Worm (Caenorhabditis elegans) whole organism, L4 larva: ENCODE results near the gene T05A12.3.

Experiments
- F26F4.8 ChIP-seq: fragments of 200-800 bp; sonication (Bioruptor generic); conservative IDR thresholded peaks from 2 replicates; pipeline ENCODE4 v1.3.6; 2022; ENCODE audit warnings: missing genetic modification characterization, missing compliant biosample characterization
- R02D3.7 ChIP-seq: fragments of 150-350 bp; sonication (generic microtip); optimal IDR thresholded peaks from 3 replicates; lab custom pipeline; 2014; ENCODE audit warnings: missing biosample characterization, missing genetic modification characterization
- Y105C5A.15 ChIP-seq: fragments of 200-800 bp; sonication (Bioruptor generic); IDR thresholded peaks from 2 replicates; pipeline ENCODE4 v1.3.6; 2022; ENCODE audit warnings: missing genetic modification characterization, missing compliant biosample characterization
- ama-1 ChIP-seq: fragments of 150-350 bp; optimal IDR thresholded peaks from 2 replicates; lab custom pipeline; 2014; ENCODE audit warnings: inconsistent platforms, mixed read lengths
- attf-4 ChIP-seq: sonication (generic microtip); optimal IDR thresholded peaks from 3 replicates; lab custom pipeline; 2017; ENCODE audit warnings: missing biosample characterization, missing genetic modification characterization
- ceh-62 ChIP-seq: sonication (generic microtip); optimal IDR thresholded peaks from 2 replicates; lab custom pipeline; 2017; ENCODE audit warnings: missing biosample characterization, missing genetic modification characterization
- cey-2 ChIP-seq: sonication (generic microtip); optimal IDR thresholded peaks from 3 replicates; lab custom pipeline; 2017; ENCODE audit warnings: missing genetic modification characterization, mild to moderate bottlenecking, missing compliant biosample characterization, antibody characterized with exemption, borderline replicate concordance; ENCODE audit not compliant: insufficient read depth
- ctbp-1 ChIP-seq: fragments of 200-800 bp; sonication (Bioruptor generic); IDR thresholded peaks from 2 replicates; pipeline ENCODE4 v1.3.6; 2022; ENCODE audit warnings: missing genetic modification reagents, missing genetic modification characterization, missing compliant biosample characterization
- daf-16 ChIP-seq, 3 experiments: sonication (generic microtip); optimal IDR thresholded peaks; 2 replicates each; lab custom pipeline; 2016 to 2017; ENCODE audit warnings: missing genetic modification characterization in 3 of 3, missing genetic modification reagents in 3 of 3, mild to moderate bottlenecking in 2 of 3, missing compliant biosample characterization in 2 of 3, missing biosample characterization in 1 of 3, moderate library complexity in 1 of 3
- daf-8 ChIP-seq: fragments of 200-800 bp; sonication (Bioruptor generic); IDR thresholded peaks from 2 replicates; pipeline ENCODE4 v1.3.6; 2022; ENCODE audit warnings: missing genetic modification characterization, missing compliant biosample characterization
- dmd-9 ChIP-seq: fragments of 200-800 bp; sonication (Bioruptor generic); IDR thresholded peaks from 2 replicates; pipeline ENCODE4 v1.3.6; 2022; ENCODE audit warnings: missing genetic modification reagents, missing genetic modification characterization, missing compliant biosample characterization
- dve-1 ChIP-seq: sonication (generic microtip); optimal IDR thresholded peaks from 2 replicates; lab custom pipeline; 2017; ENCODE audit warnings: antibody characterized with exemption, mild to moderate bottlenecking, missing genetic modification characterization, missing compliant biosample characterization; ENCODE audit not compliant: insufficient read depth
- gei-8 ChIP-seq: fragments of 200-800 bp; sonication (Bioruptor generic); optimal IDR thresholded peaks from 2 replicates; lab custom pipeline; 2018; ENCODE audit warnings: mild to moderate bottlenecking, missing genetic modification characterization, missing compliant biosample characterization
- hlh-30 ChIP-seq: sonication (generic microtip); optimal IDR thresholded peaks from 2 replicates; lab custom pipeline; 2017; ENCODE audit warnings: antibody characterized with exemption, mild to moderate bottlenecking, missing genetic modification characterization, missing compliant biosample characterization; ENCODE audit not compliant: insufficient read depth
- lim-7 ChIP-seq: fragments of 200-800 bp; sonication (Bioruptor generic); IDR thresholded peaks from 2 replicates; pipeline ENCODE4 v1.3.6; 2022; ENCODE audit warnings: missing genetic modification characterization, missing compliant biosample characterization
- lin-29 ChIP-seq: fragments of 200-800 bp; sonication (Bioruptor generic); IDR thresholded peaks from 2 replicates; pipeline ENCODE4 v1.3.6; 2022; ENCODE audit warnings: missing genetic modification reagents, missing genetic modification characterization, missing compliant biosample characterization
- lin-38 ChIP-seq: fragments of 200-800 bp; sonication (Bioruptor generic); IDR thresholded peaks from 2 replicates; pipeline ENCODE4 v1.3.6; 2022; ENCODE audit warnings: missing genetic modification reagents, missing genetic modification characterization, missing compliant biosample characterization
- mes-2 ChIP-seq: sonication (generic microtip); optimal IDR thresholded peaks from 2 replicates; lab custom pipeline; 2016; ENCODE audit warnings: missing genotype, mild to moderate bottlenecking, missing genetic modification characterization, missing compliant biosample characterization; ENCODE audit not compliant: poor library complexity, severe bottlenecking
- mxl-2 ChIP-seq: fragments of 200-800 bp; sonication (Bioruptor generic); conservative IDR thresholded peaks from 2 replicates; pipeline ENCODE4 v1.3.6; 2022; ENCODE audit warnings: missing genetic modification reagents, missing genetic modification characterization, missing compliant biosample characterization
- nhr-11 ChIP-seq: fragments of 150-350 bp; optimal IDR thresholded peaks from 2 replicates; lab custom pipeline; 2014; ENCODE audit warnings: missing biosample characterization, missing genetic modification characterization
- nhr-41 ChIP-seq: fragments of 200-800 bp; sonication (Bioruptor generic); IDR thresholded peaks from 2 replicates; pipeline ENCODE4 v1.3.6; 2022; ENCODE audit warnings: missing genetic modification reagents, missing genetic modification characterization, missing compliant biosample characterization
- nhr-6 ChIP-seq: fragments of 150-350 bp; optimal IDR thresholded peaks from 2 replicates; lab custom pipeline; 2014; ENCODE audit warnings: missing biosample characterization, missing genetic modification characterization
- php-3 ChIP-seq: fragments of 200-800 bp; sonication (Bioruptor generic); IDR thresholded peaks from 2 replicates; pipeline ENCODE4 v1.3.6; 2022; ENCODE audit warnings: missing genetic modification reagents, missing genetic modification characterization, missing compliant biosample characterization
- pqm-1 ChIP-seq: sonication (generic microtip); optimal IDR thresholded peaks from 2 replicates; lab custom pipeline; 2017; ENCODE audit warnings: missing biosample characterization, missing genetic modification characterization
- rbr-2 ChIP-seq: sonication (generic microtip); optimal IDR thresholded peaks from 2 replicates; lab custom pipeline; 2016; ENCODE audit warnings: missing genotype, missing genetic modification characterization, missing compliant biosample characterization
- saeg-2 ChIP-seq: fragments of 200-800 bp; sonication (Bioruptor generic); IDR thresholded peaks from 2 replicates; pipeline ENCODE4 v1.3.6; 2022; ENCODE audit warnings: missing genetic modification reagents, missing genetic modification characterization, missing compliant biosample characterization
- sdz-12 ChIP-seq: fragments of 200-800 bp; sonication (Bioruptor generic); optimal IDR thresholded peaks from 2 replicates; lab custom pipeline; 2018; ENCODE audit warnings: mild to moderate bottlenecking, missing genetic modification characterization, missing compliant biosample characterization
- set-16 ChIP-seq: fragments of 200-800 bp; sonication (Bioruptor generic); IDR thresholded peaks from 2 replicates; pipeline ENCODE4 v1.3.6; 2022; ENCODE audit warnings: missing genetic modification reagents, missing genetic modification characterization, missing compliant biosample characterization
- skn-1 ChIP-seq: fragments of 150-350 bp; optimal IDR thresholded peaks from 2 replicates; lab custom pipeline; 2014; ENCODE audit warnings: missing biosample characterization, missing genetic modification characterization
- snpc-1.2 ChIP-seq: fragments of 200-800 bp; sonication (Bioruptor generic); IDR thresholded peaks from 2 replicates; pipeline ENCODE4 v1.3.6; 2022; ENCODE audit warnings: missing genetic modification reagents, missing genetic modification characterization, missing compliant biosample characterization
- tag-97 ChIP-seq: fragments of 200-800 bp; sonication (Bioruptor generic); IDR thresholded peaks from 2 replicates; pipeline ENCODE4 v1.3.6; 2022; ENCODE audit warnings: missing genetic modification characterization, missing compliant biosample characterization
- tra-1 ChIP-seq: fragments of 200-800 bp; sonication (Bioruptor generic); IDR thresholded peaks from 2 replicates; pipeline ENCODE4 v1.3.6; 2022; ENCODE audit warnings: missing genetic modification reagents, missing genetic modification characterization, missing compliant biosample characterization
- unc-62 ChIP-seq, 3 experiments: fragments of 150-350 bp in 1 of 3; sonication (generic microtip); optimal IDR thresholded peaks in 2 of 3; peaks in 1 of 3; 1 replicate in 1 of 3; 2 replicates in 2 of 3; lab custom pipeline; 2014 to 2017; ENCODE audit warnings: missing biosample characterization in 3 of 3, missing genetic modification characterization in 3 of 3, missing genetic modification reagents in 3 of 3, missing genotype in 1 of 3
- vab-7 ChIP-seq: fragments of 200-800 bp; sonication (Bioruptor generic); IDR thresholded peaks from 2 replicates; pipeline ENCODE4 v1.3.6; 2022; ENCODE audit warnings: missing genetic modification reagents, missing genetic modification characterization, missing compliant biosample characterization
- zfp-2 ChIP-seq: sonication (generic microtip); optimal IDR thresholded peaks from 2 replicates; lab custom pipeline; 2016; ENCODE audit warnings: mild to moderate bottlenecking, missing genetic modification characterization, missing compliant biosample characterization
- zip-11 ChIP-seq: fragments of 200-800 bp; sonication (Bioruptor generic); IDR thresholded peaks from 2 replicates; pipeline ENCODE4 v1.3.6; 2022; ENCODE audit warnings: missing genetic modification characterization, missing compliant biosample characterization
- zip-2 ChIP-seq: fragments of 150-350 bp; optimal IDR thresholded peaks from 2 replicates; lab custom pipeline; 2014; ENCODE audit warnings: missing biosample characterization, missing genetic modification characterization

The T05A12.3 gene

DNA sequence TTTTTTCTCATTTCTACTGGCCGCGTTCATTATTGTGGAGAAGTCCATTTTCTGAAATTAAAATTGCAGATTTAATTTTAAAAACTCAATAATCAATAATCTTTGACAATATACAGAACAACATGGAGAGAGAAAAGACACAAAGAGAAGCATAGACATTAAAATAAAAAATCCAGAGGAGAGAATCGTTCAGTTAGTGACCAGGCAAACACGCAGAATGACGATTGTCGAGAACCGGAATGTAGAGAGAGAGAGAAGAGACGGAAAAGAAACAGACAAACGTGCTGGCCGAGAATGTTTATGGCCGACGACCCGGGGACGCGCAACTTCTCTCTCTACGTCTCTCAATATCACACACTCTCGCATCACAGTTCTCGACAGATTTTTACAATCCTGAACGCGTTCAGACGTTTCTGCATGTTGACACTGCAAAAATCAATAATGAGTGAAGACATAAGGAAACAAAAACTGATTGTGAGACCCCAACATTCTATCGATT, at the start of gene T05A12.3, which contains the start of gene T05A12.4 (continued):
- TF ChIP-seq ama-1: no peak
- TF ChIP-seq zfp-2 (tag; lab: Kevin White, UChicago): no peak
- no peak for TF ChIP-seq ceh-62 (tag; lab: Kevin White, UChicago)
- no peak for TF ChIP-seq vab-7 (GFP tag; lab: Robert Waterston, UW)
- no peak for TF ChIP-seq gei-8 (GFP tag; lab: Kevin White, UChicago)
- no peak for TF ChIP-seq attf-4 (tag; lab: Kevin White, UChicago)
- TF ChIP-seq, all 104 proteins: peak for 8

ce11 chrIV:6928417-6928816, 41.0 kb upstream of the T05A12.3 start, which contains the start of gene cest-6:
Gene cest-6 (minus strand): TSS chrIV:6928517.
- peak; percentile 2 for TF ChIP-seq pqm-1 (tag; lab: Kevin White, UChicago)
- no peak for TF ChIP-seq sdz-12
- TF ChIP-seq unc-62 (GFP tag; optimal IDR thresholded peaks at IDR 0.05 in 1 of 2; lab: Kevin White, UChicago): no peak
- no peak for TF ChIP-seq unc-62 (tag; optimal IDR thresholded peaks at IDR 0.05; lab: Kevin White, UChicago)
- no peak for TF ChIP-seq rbr-2 (tag; lab: Kevin White, UChicago)

DNA sequence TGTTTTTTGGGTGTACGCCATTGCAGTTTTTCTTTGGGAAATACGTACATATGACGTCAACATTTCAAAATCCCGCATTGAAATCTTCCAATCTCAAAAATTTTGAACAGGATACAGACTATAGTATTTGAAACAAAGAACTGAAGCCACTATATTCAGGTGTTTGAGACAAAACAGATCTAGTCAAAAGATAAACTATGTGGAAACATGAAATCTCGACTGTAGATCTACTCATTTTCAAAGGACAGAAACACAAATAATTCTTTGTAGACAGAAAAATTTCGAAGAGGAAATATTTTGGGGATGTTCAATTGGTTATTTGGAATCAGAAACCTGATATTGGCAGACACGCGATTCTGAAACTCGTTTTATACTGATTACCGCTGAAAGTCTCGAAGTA, 38.1 kb upstream of the T05A12.3 start:
- no peak for TF ChIP-seq set-16
- no peak for TF ChIP-seq Y105C5A.15
- TF ChIP-seq lin-29 (GFP tag; lab: Robert Waterston, UW): no peak
- TF ChIP-seq cey-2 (tag; lab: Kevin White, UChicago): no peak
- no peak for TF ChIP-seq attf-4 (tag; lab: Kevin White, UChicago)
- TF ChIP-seq nhr-6: no peak
- no peak for TF ChIP-seq nhr-41 (GFP tag; lab: Robert Waterston, UW)
- no peak for TF ChIP-seq nhr-11 (tag; lab: Kevin White, UChicago)
- TF ChIP-seq saeg-2 (GFP tag; lab: Robert Waterston, UW): no peak
- TF ChIP-seq hlh-30 (tag; lab: Kevin White, UChicago): no peak
- no peak for TF ChIP-seq tag-97 (GFP tag; lab: Robert Waterston, UW)
- no peak for TF ChIP-seq daf-8 (GFP tag; lab: Robert Waterston, UW)
- TF ChIP-seq php-3 (GFP tag; lab: Robert Waterston, UW): no peak
- no peak for TF ChIP-seq dmd-9 (GFP tag; lab: Robert Waterston, UW)
- TF ChIP-seq lin-38 (GFP tag; lab: Robert Waterston, UW): no peak
- TF ChIP-seq skn-1 (tag; lab: Kevin White, UChicago): no peak
- TF ChIP-seq mes-2 (tag; lab: Kevin White, UChicago): no peak
- TF ChIP-seq R02D3.7 (tag; lab: Kevin White, UChicago): no peak
- no peak for TF ChIP-seq pqm-1 (tag; lab: Kevin White, UChicago)
- no peak for TF ChIP-seq F26F4.8 (GFP tag; lab: Robert Waterston, UW)

DNA sequence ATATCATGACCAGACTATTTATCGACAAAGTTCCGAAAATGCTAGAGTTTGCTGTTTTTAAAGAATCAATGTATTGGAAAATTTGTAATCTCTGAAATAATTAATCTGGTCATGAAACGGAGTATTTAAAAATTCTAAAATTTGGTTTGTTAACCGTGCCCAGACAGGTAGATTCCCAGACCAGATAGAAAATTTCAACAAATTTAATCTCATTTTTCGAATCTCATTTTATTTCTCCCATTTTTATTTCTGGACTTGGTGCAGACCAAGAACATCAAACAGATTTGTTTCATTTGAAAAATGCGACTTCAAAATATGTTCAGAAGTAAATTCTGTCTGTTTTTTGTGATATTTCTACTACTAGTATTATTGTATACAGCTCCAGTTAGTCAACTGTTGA, 35.6 kb upstream of the T05A12.3 start, which contains the start of gene T22D1.1:
TSS of gene T22D1.1 (plus strand) at position 301 of the 400 bp plus-strand sequence.
- TF ChIP-seq mxl-2 (GFP tag; lab: Robert Waterston, UW) (no peak), daf-16 (GFP tag; optimal IDR thresholded peaks at IDR 0.05; lab: Kevin White, UChicago) (no peak), daf-16 (tag; optimal IDR thresholded peaks at IDR 0.05; lab: Kevin White, UChicago) (no peak), snpc-1.2 (GFP tag; lab: Robert Waterston, UW) (no peak)

DNA sequence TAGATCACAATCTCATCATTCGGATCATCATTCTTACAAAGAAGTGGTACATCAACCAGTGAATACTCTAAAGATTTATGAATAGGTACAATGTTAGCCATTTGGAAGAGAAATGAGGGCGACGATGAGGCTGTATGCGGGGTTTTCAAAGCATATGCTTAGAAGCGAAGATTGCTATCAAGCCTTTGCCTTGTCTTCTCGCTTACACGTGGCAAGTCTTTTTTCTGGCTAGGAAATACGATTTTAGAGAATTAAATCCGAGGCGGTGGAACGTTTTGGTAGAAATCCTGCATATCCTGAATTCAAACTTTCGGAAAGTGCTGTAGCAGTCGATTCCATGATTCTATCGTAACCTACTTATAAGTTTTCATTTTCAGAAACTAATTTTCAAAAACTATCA, 32.6 kb upstream of the T05A12.3 start, which contains the start of gene T22D1.18:
TSS of gene T22D1.18 (minus strand) at position 101 of the 400 bp plus-strand sequence.
- TF ChIP-seq tra-1 (GFP tag; lab: Robert Waterston, UW) (0 out of 2 replicates have a peak, but pooled peaks have one; percentile 8), dve-1 (tag; lab: Kevin White, UChicago) (no peak), ctbp-1 (no peak), zip-11 (GFP tag; lab: Robert Waterston, UW) (no peak), rbr-2 (tag; lab: Kevin White, UChicago) (no peak), lim-7 (GFP tag; lab: Robert Waterston, UW) (no peak), nhr-41 (GFP tag; lab: Robert Waterston, UW) (no peak), zip-2 (tag; lab: Kevin White, UChicago) (no peak)
